Fruit fly (Drosophila melanogaster): Measurements from ENCODE around the gene CG15531.

CG15531 gene

DNA sequence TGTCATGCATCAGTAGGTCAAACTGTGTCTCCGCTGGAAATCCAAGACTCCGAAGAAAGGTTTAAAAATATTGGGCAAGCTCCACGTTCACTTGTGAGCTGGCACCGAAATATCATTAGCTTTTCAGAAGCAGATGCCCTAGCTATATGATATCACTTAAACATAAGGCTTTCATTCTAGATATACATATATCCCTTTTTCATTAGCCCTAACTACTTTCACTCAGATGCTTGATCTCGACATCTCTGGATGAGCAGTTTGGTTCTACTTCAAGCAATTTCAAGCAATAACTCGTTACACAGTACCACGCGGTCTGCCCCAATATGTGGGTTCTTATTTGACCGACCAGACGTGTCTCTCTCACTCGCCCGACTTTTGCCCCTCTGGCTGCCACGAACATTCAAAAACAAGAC lies 4.6 kb downstream of the CG15531 start (continued):
- no peak for TF ChIP-seq ken (GFP tag; IDR thresholded peaks at IDR 0.05)
- TF ChIP-seq dimm (GFP tag; IDR thresholded peaks at IDR 0.05) = no peak
- TF ChIP-seq Deaf1 (tag; optimal IDR thresholded peaks at IDR 0.05) = no peak
- 0 out of 2 replicates have a peak, but pooled peaks have one; percentile 5 for TF ChIP-seq esg (GFP tag; conservative IDR thresholded peaks at IDR 0.05)
- no peak for TF ChIP-seq Rx (GFP tag; IDR thresholded peaks at IDR 0.05)
- TF ChIP-seq al (GFP tag; IDR thresholded peaks at IDR 0.05) = 0 out of 2 replicates have a peak, but pooled peaks have one; percentile 38
- peak; percentile 34 for TF ChIP-seq Sox100B (GFP tag; optimal IDR thresholded peaks at IDR 0.05)
- TF ChIP-seq Abd-B (GFP tag; optimal IDR thresholded peaks at IDR 0.05) = peak; percentile 35
- no peak for TF ChIP-seq CG7271 (tag; optimal IDR thresholded peaks at IDR 0.05)
- TF ChIP-seq klu (GFP tag; IDR thresholded peaks at IDR 0.05) = peak; percentile 29; the same call in 1 of the 2 replicates
- TF ChIP-seq CG4282 (GFP tag; optimal IDR thresholded peaks at IDR 0.05) = no peak
- TF ChIP-seq jigr1 (GFP tag; IDR thresholded peaks at IDR 0.05) = no peak
- TF ChIP-seq ind (GFP tag; optimal IDR thresholded peaks at IDR 0.05) = peak; percentile 23
- TF ChIP-seq CG11696 (GFP tag; IDR thresholded peaks at IDR 0.05) = no peak
- peak; percentile 19; the same call in 1 of the 2 replicates for TF ChIP-seq slbo (GFP tag; IDR thresholded peaks at IDR 0.05)
- no peak for TF ChIP-seq CG18011 (GFP tag; optimal IDR thresholded peaks at IDR 0.05)
- TF ChIP-seq gcm (GFP tag; optimal IDR thresholded peaks at IDR 0.05) = no peak
- no peak for TF ChIP-seq gce (GFP tag; IDR thresholded peaks at IDR 0.05)
- TF ChIP-seq sob (GFP tag; IDR thresholded peaks at IDR 0.05) = no peak
- TF ChIP-seq run (tag; optimal IDR thresholded peaks at IDR 0.05) = no peak
- TF ChIP-seq Fer3 (tag; optimal IDR thresholded peaks at IDR 0.05) = no peak
- no peak for TF ChIP-seq Kr (GFP tag; optimal IDR thresholded peaks at IDR 0.05)
- TF ChIP-seq Oli (tag; optimal IDR thresholded peaks at IDR 0.05) = peak; percentile 69
- TF ChIP-seq so (GFP tag; IDR thresholded peaks at IDR 0.05) = no peak
- TF ChIP-seq B-H1 (GFP tag; IDR thresholded peaks at IDR 0.05) = no peak
- TF ChIP-seq Poxn (GFP tag; IDR thresholded peaks at IDR 0.05) = no peak
- no peak for TF ChIP-seq CG11560 (tag; IDR thresholded peaks at IDR 0.05)
- TF ChIP-seq CG4424 (GFP tag; optimal IDR thresholded peaks at IDR 0.05) = peak; percentile 37
- TF ChIP-seq CG14014 (GFP tag; IDR thresholded peaks at IDR 0.05) = no peak
- TF ChIP-seq CG5245 (GFP tag; optimal IDR thresholded peaks at IDR 0.05) = no peak
- TF ChIP-seq bigmax (GFP tag; optimal IDR thresholded peaks at IDR 0.05) = no peak
- TF ChIP-seq lilli (GFP tag; optimal IDR thresholded peaks at IDR 0.05) = peak; percentile 62
- peak; percentile 40 for TF ChIP-seq CG1529 (GFP tag; optimal IDR thresholded peaks at IDR 0.05)
- no peak for TF ChIP-seq CrebB (tag; optimal IDR thresholded peaks at IDR 0.05)
- no peak for TF ChIP-seq CG10147 (GFP tag; optimal IDR thresholded peaks at IDR 0.05)
- no peak for TF ChIP-seq CG4707 (GFP tag; optimal IDR thresholded peaks at IDR 0.05)
- peak; percentile 48; the same call in 1 of the 3 replicates for TF ChIP-seq zfh1 (GFP tag; IDR thresholded peaks at IDR 0.05)
- TF ChIP-seq unc-4 (GFP tag; IDR thresholded peaks at IDR 0.05; ENCODE audit: partially characterized antibody) = no peak
- no peak for TF ChIP-seq CG4820 (GFP tag; optimal IDR thresholded peaks at IDR 0.05)
- TF ChIP-seq Lpt (GFP tag; optimal IDR thresholded peaks at IDR 0.05) = no peak
- TF ChIP-seq ato (GFP tag; IDR thresholded peaks at IDR 0.05; ENCODE audit: partially characterized antibody) = no peak
- no peak for TF ChIP-seq bbx (GFP tag; IDR thresholded peaks at IDR 0.05; ENCODE audit: partially characterized antibody)
- no peak for TF ChIP-seq CG7987 (GFP tag; optimal IDR thresholded peaks at IDR 0.05)
- peak; percentile 8 for TF ChIP-seq HmgZ (tag; optimal IDR thresholded peaks at IDR 0.05)
- TF ChIP-seq dmrt99B (tag; optimal IDR thresholded peaks at IDR 0.05) = peak; percentile 53
- TF ChIP-seq scrt (GFP tag; optimal IDR thresholded peaks at IDR 0.05) = no peak
- no peak for TF ChIP-seq CG3407 (GFP tag; optimal IDR thresholded peaks at IDR 0.05)
- TF ChIP-seq Neu2 (GFP tag; optimal IDR thresholded peaks at IDR 0.05; ENCODE audit: borderline replicate concordance) = no peak
- no peak for TF ChIP-seq oc (tag; optimal IDR thresholded peaks at IDR 0.05)
- no peak for TF ChIP-seq D (optimal IDR thresholded peaks at IDR 0.05)
- TF ChIP-seq D (GFP tag; optimal IDR thresholded peaks at IDR 0.05) = no peak
- TF ChIP-seq Dbx (GFP tag; IDR thresholded peaks at IDR 0.05) = no peak

All from whole organism, embryonic.